Worm (Caenorhabditis elegans): ENCODE measurements around the gene clec-213.

- TF ChIP-seq him-1 (tag; optimal IDR thresholded peaks at IDR 0.05) (no peak), dao-5 (tag; optimal IDR thresholded peaks at IDR 0.05) (no peak), W03F9.2 (tag; optimal IDR thresholded peaks at IDR 0.05) (no peak)
Observed at ce11 chrV:7626550-7626949, 21.6 kb downstream of the clec-213 start, which contains the start of gene F07C4.6.
